Fruit fly (Drosophila melanogaster) Kc167 (cell line): ENCODE measurements around the gene CG2887.

Source experiments
- h ChIP-seq: fragments of >200 bp; optimal IDR thresholded peaks from 3 replicates; lab custom pipeline; 2018; ENCODE audit warnings: missing external identifiers
- insv ChIP-seq: fragments of >200 bp; optimal IDR thresholded peaks from 3 replicates; lab custom pipeline; 2018; ENCODE audit warnings: missing external identifiers
- psq ChIP-seq: fragments of >200 bp; optimal IDR thresholded peaks from 2 replicates; lab custom pipeline; 2017; ENCODE audit warnings: missing external identifiers

DNA sequence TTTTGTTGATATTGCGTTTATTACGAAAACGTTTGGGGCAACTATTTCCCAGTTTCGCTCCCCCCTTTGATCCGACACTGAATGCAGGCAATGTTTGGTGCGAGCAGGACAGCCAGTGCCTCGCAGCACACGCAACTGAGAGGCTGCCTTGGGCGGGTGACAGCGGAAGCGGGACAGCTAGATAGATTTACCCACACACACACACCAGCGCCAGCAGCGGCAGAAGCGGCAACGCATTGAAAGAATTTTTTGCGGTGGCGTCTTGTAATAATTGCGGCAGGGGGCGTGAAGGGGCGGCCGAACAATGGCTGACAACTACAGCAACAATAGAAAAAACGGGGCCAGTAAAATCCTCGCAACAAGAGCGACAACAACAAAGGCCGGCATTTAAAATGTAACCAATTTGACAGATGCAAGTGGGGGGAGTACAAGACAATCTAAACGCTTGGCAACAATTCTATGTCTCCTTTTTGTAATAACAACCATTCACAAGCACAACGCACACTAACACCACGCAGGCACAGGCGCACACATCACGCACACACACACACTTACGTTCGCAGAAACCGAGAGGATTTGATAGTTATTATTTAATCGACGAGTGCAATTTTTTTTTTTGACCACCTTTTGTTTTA is 5.6 kb downstream of the CG2887 start:
- TF ChIP-seq insv (lab: Kevin White, UChicago), result no peak
- no peak for TF ChIP-seq h (lab: Kevin White, UChicago)
- TF ChIP-seq psq (lab: Kevin White, UChicago), result no peak
